Worm (Caenorhabditis elegans) whole organism, late embryonic: ENCODE data around the gene wbp-2.

ENCODE experiments used
- C08G9.2 ChIP-seq: sonication (generic microtip); optimal IDR thresholded peaks from 2 replicates; lab custom pipeline; 2016; ENCODE audit warnings: mild to moderate bottlenecking, missing genetic modification characterization, moderate library complexity, missing compliant biosample characterization
- C38D4.7 ChIP-seq: fragments of 200-800 bp; sonication (Bioruptor generic); optimal IDR thresholded peaks from 2 replicates; lab custom pipeline; 2018; ENCODE audit warnings: mild to moderate bottlenecking, missing genetic modification characterization, moderate library complexity, missing compliant biosample characterization
- F13H6.1 ChIP-seq: sonication (generic microtip); optimal IDR thresholded peaks from 2 replicates; lab custom pipeline; 2016; ENCODE audit warnings: missing genetic modification characterization, missing compliant biosample characterization
- K02D7.2 ChIP-seq: sonication (generic microtip); optimal IDR thresholded peaks from 2 replicates; lab custom pipeline; 2017; ENCODE audit warnings: mild to moderate bottlenecking, missing genetic modification characterization, missing compliant biosample characterization
- K09A11.1 ChIP-seq: sonication (generic microtip); optimal IDR thresholded peaks from 2 replicates; lab custom pipeline; 2017; ENCODE audit warnings: antibody characterized with exemption, mild to moderate bottlenecking, missing genetic modification characterization, missing compliant biosample characterization; ENCODE audit not compliant: insufficient read depth
- Y22D7AL.16 ChIP-seq: sonication (generic microtip); optimal IDR thresholded peaks from 2 replicates; lab custom pipeline; 2016; ENCODE audit warnings: missing genetic modification characterization, missing compliant biosample characterization
- ahr-1 ChIP-seq: sonication (generic microtip); optimal IDR thresholded peaks from 2 replicates; lab custom pipeline; 2016; ENCODE audit warnings: missing genetic modification characterization, missing compliant biosample characterization
- ama-1 ChIP-seq: fragments of 150-350 bp; optimal IDR thresholded peaks from 2 replicates; lab custom pipeline; 2014
- ceh-18 ChIP-seq: sonication (generic microtip); optimal IDR thresholded peaks from 2 replicates; lab custom pipeline; 2016; ENCODE audit warnings: missing genetic modification characterization, missing compliant biosample characterization
- ceh-19 ChIP-seq: fragments of 200-800 bp; sonication (Bioruptor generic); optimal IDR thresholded peaks from 2 replicates; lab custom pipeline; 2018; ENCODE audit warnings: mild to moderate bottlenecking, missing genetic modification characterization, missing compliant biosample characterization
- ceh-2 ChIP-seq: sonication (generic microtip); optimal IDR thresholded peaks from 2 replicates; lab custom pipeline; 2016; ENCODE audit warnings: missing genotype, missing genetic modification characterization, missing compliant biosample characterization
- ceh-22 ChIP-seq: sonication (generic microtip); optimal IDR thresholded peaks from 2 replicates; lab custom pipeline; 2017; ENCODE audit warnings: missing biosample characterization, missing genetic modification characterization
- ceh-24 ChIP-seq: sonication (generic microtip); optimal IDR thresholded peaks from 2 replicates; lab custom pipeline; 2016; ENCODE audit warnings: mild to moderate bottlenecking, missing genetic modification characterization, missing compliant biosample characterization
- ceh-30 ChIP-seq: fragments of 150-350 bp; optimal IDR thresholded peaks from 2 replicates; lab custom pipeline; 2014; ENCODE audit warnings: missing biosample characterization, missing genetic modification characterization
- ceh-31 ChIP-seq: sonication (generic microtip); optimal IDR thresholded peaks from 2 replicates; lab custom pipeline; 2016; ENCODE audit warnings: missing genetic modification characterization, missing compliant biosample characterization
- ceh-34 ChIP-seq: sonication (generic microtip); optimal IDR thresholded peaks from 2 replicates; lab custom pipeline; 2016; ENCODE audit warnings: mild to moderate bottlenecking, missing genetic modification characterization, missing compliant biosample characterization
- ceh-48 ChIP-seq: sonication (generic microtip); optimal IDR thresholded peaks from 2 replicates; lab custom pipeline; 2016; ENCODE audit warnings: missing genetic modification characterization, inconsistent platforms, missing compliant biosample characterization
- elt-2 ChIP-seq: sonication (generic microtip); optimal IDR thresholded peaks from 2 replicates; lab custom pipeline; 2016; ENCODE audit warnings: missing genetic modification reagents, missing genetic modification characterization, missing compliant biosample characterization
- elt-4 ChIP-seq: sonication (generic microtip); optimal IDR thresholded peaks from 2 replicates; lab custom pipeline; 2016; ENCODE audit warnings: missing genetic modification characterization, missing compliant biosample characterization
- ets-4 ChIP-seq: sonication (generic microtip); optimal IDR thresholded peaks from 2 replicates; lab custom pipeline; 2016; ENCODE audit warnings: missing genetic modification characterization, missing compliant biosample characterization
- eyg-1 ChIP-seq: sonication (generic microtip); optimal IDR thresholded peaks from 2 replicates; lab custom pipeline; 2016; ENCODE audit warnings: missing genotype, missing genetic modification characterization, missing compliant biosample characterization
- fkh-10 ChIP-seq: fragments of 150-350 bp; optimal IDR thresholded peaks from 2 replicates; lab custom pipeline; 2014; ENCODE audit warnings: missing biosample characterization, missing genetic modification reagents, missing genetic modification characterization
- gmeb-2 ChIP-seq: sonication (generic microtip); optimal IDR thresholded peaks from 2 replicates; lab custom pipeline; 2016; ENCODE audit warnings: missing genetic modification characterization, inconsistent platforms, missing compliant biosample characterization
- hlh-30 ChIP-seq: sonication (generic microtip); optimal IDR thresholded peaks from 2 replicates; lab custom pipeline; 2017; ENCODE audit warnings: antibody characterized with exemption, missing genetic modification characterization, missing compliant biosample characterization; ENCODE audit not compliant: insufficient read depth
- lim-6 ChIP-seq: sonication (generic microtip); optimal IDR thresholded peaks from 2 replicates; lab custom pipeline; 2016; ENCODE audit warnings: missing genetic modification characterization, missing compliant biosample characterization
- lin-11 ChIP-seq: fragments of 200-800 bp; sonication (Bioruptor generic); optimal IDR thresholded peaks from 2 replicates; lab custom pipeline; 2018; ENCODE audit warnings: mild to moderate bottlenecking, missing genetic modification characterization, missing compliant biosample characterization
- madf-2 ChIP-seq: sonication (generic microtip); optimal IDR thresholded peaks from 2 replicates; lab custom pipeline; 2017; ENCODE audit warnings: missing genetic modification characterization, missing compliant biosample characterization
- mec-3 ChIP-seq: sonication (generic microtip); optimal IDR thresholded peaks from 2 replicates; lab custom pipeline; 2016; ENCODE audit warnings: borderline replicate concordance, missing genetic modification characterization, missing compliant biosample characterization
- nfya-1 ChIP-seq: sonication (generic microtip); optimal IDR thresholded peaks from 2 replicates; lab custom pipeline; 2017; ENCODE audit warnings: missing genetic modification characterization, mild to moderate bottlenecking, missing compliant biosample characterization, antibody characterized with exemption, moderate library complexity
- nhr-11 ChIP-seq: fragments of 150-350 bp; optimal IDR thresholded peaks from 2 replicates; lab custom pipeline; 2014; ENCODE audit warnings: missing biosample characterization, missing genetic modification characterization
- npax-4 ChIP-seq: sonication (generic microtip); optimal IDR thresholded peaks from 2 replicates; lab custom pipeline; 2016; ENCODE audit warnings: missing genetic modification characterization, missing compliant biosample characterization
- odd-2 ChIP-seq: sonication (generic microtip); optimal IDR thresholded peaks from 2 replicates; lab custom pipeline; 2017; ENCODE audit warnings: antibody characterized with exemption, mild to moderate bottlenecking, missing genetic modification characterization, missing compliant biosample characterization
- pag-3 ChIP-seq: sonication (generic microtip); optimal IDR thresholded peaks from 2 replicates; lab custom pipeline; 2016; ENCODE audit warnings: missing compliant biosample characterization, missing genetic modification characterization, borderline replicate concordance
- pax-1 ChIP-seq: fragments of 150-350 bp; optimal IDR thresholded peaks from 2 replicates; lab custom pipeline; 2014; ENCODE audit warnings: missing biosample characterization, missing genetic modification characterization
- ref-2 ChIP-seq: sonication (generic microtip); optimal IDR thresholded peaks from 2 replicates; lab custom pipeline; 2016; ENCODE audit warnings: missing genetic modification characterization, missing compliant biosample characterization
- rnt-1 ChIP-seq: sonication (generic microtip); optimal IDR thresholded peaks from 2 replicates; lab custom pipeline; 2016; ENCODE audit warnings: missing genetic modification characterization, missing compliant biosample characterization
- sdc-2 ChIP-seq: sonication (generic microtip); optimal IDR thresholded peaks from 2 replicates; lab custom pipeline; 2016; ENCODE audit warnings: missing genotype, missing genetic modification characterization, missing compliant biosample characterization
- sox-2 ChIP-seq: fragments of 200-800 bp; sonication (Bioruptor generic); IDR thresholded peaks from 2 replicates; pipeline ENCODE4 v1.3.6; 2022; ENCODE audit warnings: missing genetic modification reagents, missing genetic modification characterization, missing compliant biosample characterization
- sox-4 ChIP-seq: sonication (generic microtip); optimal IDR thresholded peaks from 2 replicates; lab custom pipeline; 2017; ENCODE audit warnings: mild to moderate bottlenecking, missing genetic modification characterization, inconsistent platforms, missing compliant biosample characterization
- tbx-2 ChIP-seq: sonication (generic microtip); optimal IDR thresholded peaks from 2 replicates; lab custom pipeline; 2016; ENCODE audit warnings: missing genetic modification characterization, missing compliant biosample characterization
- tbx-7 ChIP-seq: sonication (generic microtip); optimal IDR thresholded peaks from 2 replicates; lab custom pipeline; 2016; ENCODE audit warnings: missing genotype, missing genetic modification characterization, missing compliant biosample characterization
- ttx-3 ChIP-seq: sonication (generic microtip); optimal IDR thresholded peaks from 2 replicates; lab custom pipeline; 2016; ENCODE audit warnings: missing genetic modification reagents, missing genetic modification characterization, missing compliant biosample characterization
- unc-42 ChIP-seq: sonication (generic microtip); optimal IDR thresholded peaks from 2 replicates; lab custom pipeline; 2016; ENCODE audit warnings: missing genotype, missing genetic modification characterization, missing compliant biosample characterization
- unc-55 ChIP-seq: sonication (generic microtip); optimal IDR thresholded peaks from 2 replicates; lab custom pipeline; 2017; ENCODE audit warnings: missing biosample characterization, missing genetic modification reagents, missing genetic modification characterization
- ztf-16 ChIP-seq: sonication (generic microtip); optimal IDR thresholded peaks from 2 replicates; lab custom pipeline; 2017; ENCODE audit warnings: missing genetic modification characterization, missing compliant biosample characterization

wbp-2 gene

ce11 chrII:9299679-9300078 lies 29.9 kb upstream of the wbp-2 start:
- TF ChIP-seq lin-11 (tag; lab: Kevin White, UChicago), result no peak
- peak; percentile 45 for TF ChIP-seq unc-55 (GFP tag; lab: Kevin White, UChicago)
- no peak for TF ChIP-seq ceh-19 (GFP tag; lab: Kevin White, UChicago)
- TF ChIP-seq ceh-24 (tag; lab: Kevin White, UChicago), result no peak

- peak; percentile 90 for TF ChIP-seq elt-2 (tag; lab: Kevin White, UChicago)
- TF ChIP-seq elt-4, result no peak
- peak; percentile 13 for TF ChIP-seq unc-55 (GFP tag; lab: Kevin White, UChicago)
- no peak for TF ChIP-seq rnt-1
- TF ChIP-seq ceh-48, result no peak
- TF ChIP-seq npax-4 (tag; lab: Kevin White, UChicago), result no peak
These were observed 28.5 kb upstream of the wbp-2 start for ce11 chrII:9301065-9301464.

ce11 chrII:9303545-9303944 lies 26.0 kb upstream of the wbp-2 start:
- TF ChIP-seq tbx-7 (no peak), ceh-30 (tag; lab: Kevin White, UChicago) (no peak), elt-4 (no peak), odd-2 (tag; lab: Kevin White, UChicago) (no peak), C38D4.7 (GFP tag; lab: Kevin White, UChicago) (no peak), pax-1 (tag; lab: Kevin White, UChicago) (no peak), rnt-1 (no peak), tbx-2 (tag; lab: Kevin White, UChicago) (no peak), hlh-30 (tag; lab: Kevin White, UChicago) (no peak), ttx-3 (tag; lab: Kevin White, UChicago) (no peak), sox-4 (tag; lab: Kevin White, UChicago) (no peak), unc-55 (GFP tag; lab: Kevin White, UChicago) (no peak), K02D7.2 (tag; lab: Kevin White, UChicago) (no peak), sox-2 (GFP tag; lab: Robert Waterston, UW) (no peak), K09A11.1 (tag; lab: Kevin White, UChicago) (no peak), F13H6.1 (tag; lab: Kevin White, UChicago) (no peak), ref-2 (tag; lab: Kevin White, UChicago) (no peak)

- no peak for TF ChIP-seq Y22D7AL.16 (tag; lab: Kevin White, UChicago)
- TF ChIP-seq tbx-2 (tag; lab: Kevin White, UChicago), result peak; percentile 5
- no peak for TF ChIP-seq madf-2
- peak; percentile 3 for TF ChIP-seq ceh-31 (tag; lab: Kevin White, UChicago)
- TF ChIP-seq nhr-11 (tag; lab: Kevin White, UChicago), result no peak
- TF ChIP-seq unc-42 (tag; lab: Kevin White, UChicago), result peak; percentile 73
- no peak for TF ChIP-seq nfya-1 (tag; lab: Kevin White, UChicago)
- TF ChIP-seq lim-6 (tag; lab: Kevin White, UChicago), result no peak
These were observed 24.7 kb upstream of the wbp-2 start for ce11 chrII:9304849-9305248.

- TF ChIP-seq pax-1 (tag; lab: Kevin White, UChicago), result no peak
- TF ChIP-seq unc-55 (GFP tag; lab: Kevin White, UChicago), result peak; percentile 4
- no peak for TF ChIP-seq ceh-48
- no peak for TF ChIP-seq elt-4
- no peak for TF ChIP-seq eyg-1 (tag; lab: Kevin White, UChicago)
- no peak for TF ChIP-seq ets-4 (tag; lab: Kevin White, UChicago)
- no peak for TF ChIP-seq pag-3 (tag; lab: Kevin White, UChicago)
- TF ChIP-seq gmeb-2 (tag; lab: Kevin White, UChicago), result no peak
- no peak for TF ChIP-seq madf-2
- TF ChIP-seq ceh-22 (tag; lab: Kevin White, UChicago), result no peak
- no peak for TF ChIP-seq rnt-1
- no peak for TF ChIP-seq sdc-2 (tag; lab: Kevin White, UChicago)
- no peak for TF ChIP-seq ceh-2
- peak; percentile 65 for TF ChIP-seq unc-42 (tag; lab: Kevin White, UChicago)
- TF ChIP-seq fkh-10 (GFP tag; lab: Kevin White, UChicago), result no peak
- TF ChIP-seq ahr-1, result no peak
- no peak for TF ChIP-seq ceh-18 (tag; lab: Kevin White, UChicago)
- no peak for TF ChIP-seq ztf-16 (tag; lab: Kevin White, UChicago)
- no peak for TF ChIP-seq C08G9.2 (tag; lab: Kevin White, UChicago)
- peak; percentile 27 for TF ChIP-seq ceh-34 (tag; lab: Kevin White, UChicago)
- TF ChIP-seq ama-1 (lab: Kevin White, UChicago), result no peak
- TF ChIP-seq F13H6.1 (tag; lab: Kevin White, UChicago), result no peak
- TF ChIP-seq mec-3 (tag; lab: Kevin White, UChicago), result no peak
- TF ChIP-seq, all 69 proteins: peak for 3
These were observed 24.0 kb upstream of the wbp-2 start for ce11 chrII:9305575-9305974.
